Worm (Caenorhabditis elegans) whole organism, L3 larva: ENCODE measurements around the gene T28F12.1.

Experiments
- R02D3.7 ChIP-seq: fragments of 150-350 bp; optimal IDR thresholded peaks from 2 replicates; lab custom pipeline; 2014; ENCODE audit warnings: missing biosample characterization, missing genetic modification characterization
- ZK546.5 ChIP-seq: sonication (generic microtip); optimal IDR thresholded peaks from 2 replicates; lab custom pipeline; 2017; ENCODE audit warnings: missing biosample characterization, missing genetic modification characterization
- ama-1 ChIP-seq: fragments of 150-350 bp; optimal IDR thresholded peaks from 2 replicates; lab custom pipeline; 2018
- ceh-28 ChIP-seq: fragments of 150-350 bp; optimal IDR thresholded peaks from 2 replicates; lab custom pipeline; 2014; ENCODE audit warnings: missing biosample characterization, missing genetic modification reagents, missing genetic modification characterization
- ceh-82 ChIP-seq: fragments of 150-350 bp; optimal IDR thresholded peaks from 2 replicates; lab custom pipeline; 2014; ENCODE audit warnings: missing biosample characterization, missing genetic modification characterization
- ceh-9 ChIP-seq: sonication (generic microtip); optimal IDR thresholded peaks from 2 replicates; lab custom pipeline; 2018; ENCODE audit warnings: missing biosample characterization, missing genetic modification characterization
- daf-12 ChIP-seq: fragments of 150-350 bp; optimal IDR thresholded peaks from 2 replicates; lab custom pipeline; 2014; ENCODE audit warnings: missing biosample characterization, missing genetic modification reagents, missing genetic modification characterization
- egl-27 ChIP-seq: sonication (generic microtip); optimal IDR thresholded peaks from 4 replicates; lab custom pipeline; 2017; ENCODE audit warnings: missing biosample characterization, missing genetic modification reagents, missing genetic modification characterization
- egl-5 ChIP-seq: fragments of 150-350 bp; optimal IDR thresholded peaks from 2 replicates; lab custom pipeline; 2017; ENCODE audit warnings: missing biosample characterization, missing genetic modification reagents, missing genetic modification characterization, inconsistent platforms
- elt-3 ChIP-seq, 3 experiments: fragments of 150-350 bp in 1 of 3; sonication (generic microtip) in 2 of 3; optimal IDR thresholded peaks; 2 replicates in 2 of 3; 4 replicates in 1 of 3; lab custom pipeline; 2014 to 2017; ENCODE audit warnings: missing biosample characterization in 3 of 3, missing genetic modification characterization in 3 of 3
- eor-1 ChIP-seq, 2 experiments: fragments of 150-350 bp; optimal IDR thresholded peaks; 2 replicates each; lab custom pipeline; 2014 to 2018; ENCODE audit warnings: missing biosample characterization in 2 of 2, missing genetic modification characterization in 2 of 2
- fkh-10 ChIP-seq: sonication (generic microtip); optimal IDR thresholded peaks from 2 replicates; lab custom pipeline; 2017; ENCODE audit warnings: missing biosample characterization, missing genetic modification reagents, missing genetic modification characterization
- fkh-2 ChIP-seq: fragments of 150-350 bp; optimal IDR thresholded peaks from 2 replicates; lab custom pipeline; 2014; ENCODE audit warnings: missing biosample characterization, missing genetic modification reagents, missing genetic modification characterization
- hmg-11 ChIP-seq: sonication (generic microtip); optimal IDR thresholded peaks from 2 replicates; lab custom pipeline; 2016; ENCODE audit warnings: missing genetic modification characterization, missing compliant biosample characterization
- lin-39 ChIP-seq: fragments of 150-350 bp; optimal IDR thresholded peaks from 2 replicates; lab custom pipeline; 2018; ENCODE audit warnings: missing biosample characterization, missing genetic modification reagents, missing genetic modification characterization
- lsy-12 ChIP-seq: sonication (generic microtip); optimal IDR thresholded peaks from 2 replicates; lab custom pipeline; 2016; ENCODE audit warnings: mild to moderate bottlenecking, missing genetic modification characterization, missing compliant biosample characterization
- mdl-1 ChIP-seq: fragments of 150-350 bp; optimal IDR thresholded peaks from 2 replicates; lab custom pipeline; 2014; ENCODE audit warnings: missing biosample characterization, missing genetic modification characterization
- nfya-1 ChIP-seq: sonication (generic microtip); optimal IDR thresholded peaks from 2 replicates; lab custom pipeline; 2017; ENCODE audit warnings: missing genetic modification characterization, mild to moderate bottlenecking, missing compliant biosample characterization, antibody characterized with exemption, moderate library complexity; ENCODE audit not compliant: insufficient read depth
- nhr-237 ChIP-seq: fragments of 150-350 bp; optimal IDR thresholded peaks from 2 replicates; lab custom pipeline; 2014; ENCODE audit warnings: missing biosample characterization, missing genetic modification characterization
- nhr-25 ChIP-seq: sonication (generic microtip); optimal IDR thresholded peaks from 2 replicates; lab custom pipeline; 2017; ENCODE audit warnings: missing biosample characterization, missing genetic modification characterization
- nhr-28 ChIP-seq: fragments of 150-350 bp; optimal IDR thresholded peaks from 2 replicates; lab custom pipeline; 2014; ENCODE audit warnings: missing biosample characterization, missing genetic modification characterization
- nhr-67 ChIP-seq: fragments of 150-350 bp; optimal IDR thresholded peaks from 2 replicates; lab custom pipeline; 2014; ENCODE audit warnings: missing biosample characterization, missing genetic modification characterization
- nhr-76 ChIP-seq: fragments of 150-350 bp; sonication (generic microtip); optimal IDR thresholded peaks from 5 replicates; lab custom pipeline; 2014; ENCODE audit warnings: missing biosample characterization, missing genetic modification characterization
- nhr-77 ChIP-seq: fragments of 150-350 bp; optimal IDR thresholded peaks from 2 replicates; lab custom pipeline; 2014; ENCODE audit warnings: missing biosample characterization, missing genetic modification characterization
- pha-4 ChIP-seq: fragments of 150-350 bp; optimal IDR thresholded peaks from 2 replicates; lab custom pipeline; 2014; ENCODE audit warnings: missing biosample characterization, missing genetic modification reagents, missing genetic modification characterization
- pqm-1 ChIP-seq: fragments of 150-350 bp; optimal IDR thresholded peaks from 2 replicates; lab custom pipeline; 2017; ENCODE audit warnings: missing biosample characterization, missing genetic modification characterization, inconsistent platforms
- sea-2 ChIP-seq: fragments of 150-350 bp; sonication (generic microtip); optimal IDR thresholded peaks from 4 replicates; lab custom pipeline; 2014; ENCODE audit warnings: missing biosample characterization, missing genetic modification reagents, missing genetic modification characterization
- skn-1 ChIP-seq: fragments of 150-350 bp; optimal IDR thresholded peaks from 2 replicates; lab custom pipeline; 2014; ENCODE audit warnings: missing biosample characterization, missing genetic modification characterization
- snpc-4 ChIP-seq: fragments of 150-350 bp; optimal IDR thresholded peaks from 2 replicates; lab custom pipeline; 2014; ENCODE audit warnings: missing biosample characterization, missing genetic modification characterization
- unc-39 ChIP-seq: sonication (generic microtip); optimal IDR thresholded peaks from 4 replicates; lab custom pipeline; 2017; ENCODE audit warnings: missing biosample characterization, missing genetic modification characterization
- unc-62 ChIP-seq: fragments of 150-350 bp; sonication (generic microtip); optimal IDR thresholded peaks from 4 replicates; lab custom pipeline; 2014; ENCODE audit warnings: missing biosample characterization, missing genetic modification reagents, missing genetic modification characterization
- zag-1 ChIP-seq: fragments of 150-350 bp; optimal IDR thresholded peaks from 2 replicates; lab custom pipeline; 2014; ENCODE audit warnings: missing biosample characterization, missing genetic modification characterization
- ztf-11 ChIP-seq: fragments of 150-350 bp; optimal IDR thresholded peaks from 2 replicates; lab custom pipeline; 2014; ENCODE audit warnings: missing biosample characterization, missing genetic modification characterization
- ztf-4 ChIP-seq: fragments of 150-350 bp; optimal IDR thresholded peaks from 2 replicates; lab custom pipeline; 2014; ENCODE audit warnings: missing biosample characterization, missing genetic modification characterization

Gene T28F12.1

DNA sequence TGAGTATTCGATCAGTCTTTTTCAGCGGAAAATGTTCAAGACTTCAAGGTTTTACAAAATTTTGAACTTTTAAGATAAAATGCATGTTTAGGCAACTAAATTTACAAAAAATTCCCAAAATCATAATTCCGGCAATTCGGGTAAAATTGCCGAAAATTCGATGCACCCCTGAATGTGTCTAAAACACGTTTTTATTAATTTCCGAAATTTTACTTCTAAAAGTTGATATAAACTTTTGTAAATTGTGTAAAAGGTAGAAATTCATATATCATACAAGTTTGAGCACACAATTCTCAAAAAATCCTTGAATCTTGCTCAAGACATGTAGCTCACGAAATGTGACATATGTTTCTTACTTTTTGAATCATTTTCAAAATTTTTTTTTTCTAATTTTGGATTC, 12.3 kb downstream of the T28F12.1 start:
- TF ChIP-seq lsy-12 (tag; lab: Kevin White, UChicago) (no peak), sea-2 (no peak), egl-27 (tag; lab: Kevin White, UChicago) (no peak), ceh-28 (tag; lab: Kevin White, UChicago) (no peak), fkh-2 (tag; lab: Kevin White, UChicago) (no peak), ZK546.5 (tag; lab: Kevin White, UChicago) (no peak), skn-1 (tag; lab: Kevin White, UChicago) (no peak), snpc-4 (tag; lab: Kevin White, UChicago) (no peak), nhr-237 (tag; lab: Kevin White, UChicago) (no peak), pha-4 (tag; lab: Kevin White, UChicago) (no peak), nhr-25 (tag; lab: Kevin White, UChicago) (no peak), nhr-76 (no peak), elt-3 (tag; optimal IDR thresholded peaks at IDR 0.05; lab: Kevin White, UChicago) (no peak), nhr-28 (no peak), unc-39 (no peak)

DNA sequence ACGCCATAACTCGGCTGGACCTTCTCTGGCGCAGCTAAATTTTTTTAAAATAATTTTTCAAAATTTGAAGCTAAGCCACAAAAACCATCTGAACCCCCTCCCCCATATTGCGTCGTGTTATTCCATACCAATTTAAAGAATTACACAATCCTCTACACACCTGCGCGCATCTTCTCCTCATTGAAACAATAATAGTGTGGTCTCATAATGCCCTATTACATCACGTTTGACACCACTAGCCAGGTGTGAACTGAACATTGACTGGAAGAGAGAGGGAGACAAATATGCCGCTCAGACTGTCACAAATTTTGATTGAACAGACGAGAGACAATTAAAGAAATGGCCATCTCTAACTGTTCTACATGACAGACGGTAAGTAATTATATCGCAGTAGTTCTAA, 12.7 kb downstream of the T28F12.1 start:
- TF ChIP-seq ztf-4 (tag; lab: Kevin White, UChicago) = no peak
- no peak for TF ChIP-seq fkh-10 (GFP tag; lab: Kevin White, UChicago)
- TF ChIP-seq ceh-82 = no peak
- no peak for TF ChIP-seq egl-5 (tag; lab: Kevin White, UChicago)
- no peak for TF ChIP-seq nhr-67
- TF ChIP-seq eor-1 (tag; optimal IDR thresholded peaks at IDR 0.05; lab: Kevin White, UChicago) = no peak
- TF ChIP-seq lin-39 (tag; lab: Kevin White, UChicago) = no peak

DNA sequence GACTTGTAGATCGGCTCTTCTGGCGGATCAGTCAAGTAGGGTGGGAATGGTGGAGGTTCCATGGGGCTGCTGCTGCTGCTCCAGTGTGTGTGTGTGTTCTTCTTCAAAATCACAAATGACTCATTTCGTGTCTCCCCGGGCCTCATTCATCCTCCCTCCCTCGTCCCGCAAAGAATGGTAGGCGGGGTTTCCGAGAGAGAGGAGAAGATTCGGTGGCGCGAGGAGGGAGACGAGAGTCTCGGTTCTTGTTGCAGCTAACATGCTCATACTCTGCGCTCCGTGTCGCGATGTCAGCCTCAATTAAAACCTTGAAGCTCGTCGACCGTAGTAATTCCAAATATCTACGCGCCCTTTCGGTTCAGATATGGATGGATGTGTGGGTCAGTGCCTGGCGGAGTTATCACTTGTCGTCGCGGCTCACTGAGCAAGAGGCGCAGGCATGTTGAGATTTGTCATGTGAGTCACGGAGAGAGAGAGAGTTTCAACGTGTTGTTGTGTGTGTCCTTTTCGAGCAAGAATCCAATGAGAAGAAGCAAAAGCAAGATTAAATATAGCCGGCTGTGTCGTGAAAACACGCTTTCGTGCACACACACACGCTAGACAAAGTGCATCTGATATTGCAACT, 14.1 kb downstream of the T28F12.1 start:
- TF ChIP-seq lin-39 (tag; lab: Kevin White, UChicago) (peak; percentile 37), unc-62 (GFP tag; lab: Kevin White, UChicago) (no peak)

DNA sequence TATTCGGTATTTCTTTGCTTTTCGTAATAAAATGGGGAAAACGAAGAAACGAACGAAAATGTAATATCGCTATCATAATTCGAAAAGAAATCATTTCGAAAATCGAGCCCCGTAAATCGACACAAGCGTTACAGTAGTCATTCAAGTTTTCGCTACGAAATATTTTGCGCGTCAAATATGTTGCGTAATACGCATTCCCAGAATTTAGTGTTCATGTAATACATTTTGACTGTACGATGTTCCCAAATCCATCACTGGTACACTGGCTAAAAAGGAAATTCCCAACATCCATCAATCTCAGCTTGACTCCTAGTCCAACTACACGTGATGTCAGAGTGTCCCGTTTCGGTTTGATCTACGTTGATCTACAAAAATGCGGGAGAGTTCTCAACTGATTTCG, 15.1 kb downstream of the T28F12.1 start:
- no peak for TF ChIP-seq ZK546.5 (tag; lab: Kevin White, UChicago)
- no peak for TF ChIP-seq pqm-1 (tag; lab: Kevin White, UChicago)
- no peak for TF ChIP-seq daf-12 (tag; lab: Kevin White, UChicago)

DNA sequence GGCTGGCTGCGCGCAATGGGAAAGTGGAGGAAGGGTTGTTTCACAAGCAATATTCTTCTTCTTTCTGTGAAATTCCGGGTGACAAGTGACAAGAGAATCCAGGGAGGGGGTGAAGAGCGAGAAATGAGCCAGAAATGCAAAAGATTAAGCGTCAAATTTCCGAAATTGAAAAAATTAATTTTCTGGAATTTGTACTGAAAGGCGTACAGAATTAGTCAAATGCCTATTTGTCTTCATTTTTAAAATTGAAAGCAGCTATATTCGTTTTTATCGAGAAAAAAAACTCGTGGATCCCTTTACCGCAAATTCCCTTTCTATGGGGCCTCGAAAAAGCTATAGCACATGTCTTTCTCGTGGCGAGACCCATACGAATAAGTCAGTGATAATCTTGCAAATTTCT, 22.9 kb downstream of the T28F12.1 start:
- TF ChIP-seq sea-2 (no peak), nhr-237 (tag; lab: Kevin White, UChicago) (no peak), ceh-9 (no peak), zag-1 (tag; lab: Kevin White, UChicago) (no peak), R02D3.7 (no peak), eor-1 (tag; optimal IDR thresholded peaks at IDR 0.05; lab: Kevin White, UChicago) (no peak), nhr-77 (tag; lab: Kevin White, UChicago) (no peak), elt-3 (tag; optimal IDR thresholded peaks at IDR 0.05; lab: Kevin White, UChicago) (no peak), nhr-67 (no peak), hmg-11 (tag; lab: Kevin White, UChicago) (no peak), ztf-11 (no peak), pqm-1 (tag; lab: Kevin White, UChicago) (no peak), ama-1 (lab: Kevin White, UChicago) (no peak), mdl-1 (tag; lab: Kevin White, UChicago) (no peak), nhr-25 (tag; lab: Kevin White, UChicago) (no peak)

DNA sequence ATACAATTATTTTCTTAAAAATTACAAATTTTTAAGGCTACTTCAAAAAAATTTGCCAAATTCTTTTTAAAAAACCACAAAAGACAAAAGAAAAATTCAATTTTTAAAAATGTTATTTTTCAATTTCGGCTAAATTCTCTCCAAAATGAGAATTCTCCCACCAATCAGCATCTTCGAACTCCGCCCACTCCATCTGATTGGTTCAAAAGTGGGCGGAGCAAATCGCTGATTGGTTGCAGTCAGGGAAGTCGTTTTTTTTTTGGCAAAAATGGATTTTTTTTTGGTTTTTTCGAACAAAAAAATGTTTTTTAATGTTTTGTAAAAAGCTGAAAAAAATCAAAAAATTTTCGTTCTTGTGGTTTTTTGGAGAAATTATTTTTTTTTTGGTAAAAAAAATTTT, 27.0 kb downstream of the T28F12.1 start:
- TF ChIP-seq nfya-1 (tag; lab: Kevin White, UChicago) (peak; percentile 99), eor-1 (tag; optimal IDR thresholded peaks at IDR 0.05; lab: Kevin White, UChicago) (no peak), nhr-77 (tag; lab: Kevin White, UChicago) (no peak)
- TF ChIP-seq, all 47 proteins: peak for 1
